Worm (Caenorhabditis elegans): ENCODE results near the gene ceh-34.

The ceh-34 gene

DNA sequence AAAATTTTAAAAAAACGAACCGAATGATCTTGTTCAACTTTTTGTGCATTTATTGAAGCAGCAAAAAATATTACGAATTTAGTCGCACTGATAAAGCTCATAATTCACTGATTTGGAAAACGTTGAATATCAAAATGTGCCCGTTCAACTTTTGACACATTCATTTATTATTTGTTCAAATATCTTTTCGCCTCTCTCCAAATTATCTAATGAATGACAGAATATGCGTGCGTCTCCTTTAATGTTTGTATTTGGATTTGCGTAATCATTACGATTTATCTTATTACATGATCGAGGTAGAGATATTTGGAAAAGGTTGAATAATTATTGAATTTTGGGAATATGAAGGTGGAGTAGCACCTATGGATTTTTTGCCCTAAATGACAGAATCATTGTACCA, 30.1 kb upstream of the ceh-34 start, which contains the start of gene T09D3.3:
Gene T09D3.3 (minus strand): TSS at position 101 of the 400 bp plus-strand sequence.
- TF ChIP-seq flh-1 (GFP tag; optimal IDR thresholded peaks at IDR 0.05) (no peak), nhr-12 (tag; optimal IDR thresholded peaks at IDR 0.05) (no peak), drap-1 (GFP tag; optimal IDR thresholded peaks at IDR 0.05) (no peak)

DNA sequence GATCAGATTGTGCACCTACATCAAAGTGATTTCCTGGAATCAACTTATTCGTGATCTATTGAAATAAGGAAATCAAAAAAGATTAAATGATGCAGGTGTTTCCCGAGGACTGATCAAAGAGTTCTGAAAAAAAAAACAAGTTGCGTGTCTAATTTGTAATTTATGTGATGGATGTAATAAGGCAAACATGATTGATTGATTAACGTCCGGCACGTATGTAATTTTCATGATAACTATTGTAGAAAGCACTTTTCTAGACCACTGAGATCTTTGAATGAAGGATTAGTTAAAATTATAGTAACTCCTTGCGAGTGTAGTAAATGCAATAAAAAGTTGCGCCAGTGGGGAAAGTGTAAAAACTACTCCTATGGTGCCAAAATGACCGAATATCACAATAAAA, 26.0 kb upstream of the ceh-34 start, which contains the start of gene srg-25:
Gene srg-25 (minus strand): TSS at position 101 of the 400 bp plus-strand sequence.
- no peak for TF ChIP-seq ceh-43 (GFP tag; optimal IDR thresholded peaks at IDR 0.05)
- TF ChIP-seq drap-1 (GFP tag; optimal IDR thresholded peaks at IDR 0.05), result no peak
- TF ChIP-seq mep-1 (tag; optimal IDR thresholded peaks at IDR 0.05), result no peak
- TF ChIP-seq ceh-39 (tag; optimal IDR thresholded peaks at IDR 0.05), result no peak

DNA sequence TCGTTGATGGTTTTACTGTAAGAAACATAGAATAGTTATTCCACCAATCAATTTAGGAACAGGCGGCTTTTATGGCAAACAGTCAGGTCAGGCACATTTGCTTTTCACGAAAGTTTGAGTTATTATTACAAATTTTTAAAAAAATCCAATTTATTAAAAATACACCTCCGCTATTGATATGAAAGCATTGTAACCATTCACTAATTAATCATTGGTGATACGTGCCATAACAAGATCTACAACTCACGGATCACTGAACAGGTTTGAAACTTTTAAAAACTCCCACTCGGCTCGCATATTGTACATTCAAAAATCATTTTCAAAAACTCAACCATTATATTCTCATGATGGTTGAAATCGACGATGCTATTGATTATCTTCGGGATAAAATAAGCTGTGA, 20.1 kb upstream of the ceh-34 start, which contains the start of gene srg-27:
Gene srg-27 (plus strand): TSS at position 301 of the 400 bp plus-strand sequence.
- TF ChIP-seq mab-5 (tag; optimal IDR thresholded peaks at IDR 0.05) (no peak), lin-13 (tag; optimal IDR thresholded peaks at IDR 0.05) (no peak), nhr-76 (tag; optimal IDR thresholded peaks at IDR 0.05) (no peak), ces-1 (GFP tag; optimal IDR thresholded peaks at IDR 0.05) (no peak), ceh-39 (tag; optimal IDR thresholded peaks at IDR 0.05) (no peak), unc-120 (tag; optimal IDR thresholded peaks at IDR 0.05; ENCODE audit: poor library complexity, severe bottlenecking) (no peak), elt-3 (tag; optimal IDR thresholded peaks at IDR 0.05) (no peak), hlh-1 (tag; optimal IDR thresholded peaks at IDR 0.05) (no peak)

ce11 chrV:5336884-5337283, 17.5 kb upstream of the ceh-34 start, which contains the start of gene srg-29:
TSS of gene srg-29 (plus strand) at chrV:5337184.
- TF ChIP-seq M03D4.4 (tag; optimal IDR thresholded peaks at IDR 0.05) (no peak), nhr-76 (tag; optimal IDR thresholded peaks at IDR 0.05) (no peak), tbx-8 (GFP tag; optimal IDR thresholded peaks at IDR 0.05) (no peak), flh-1 (GFP tag; optimal IDR thresholded peaks at IDR 0.05) (no peak), snpc-4 (tag; optimal IDR thresholded peaks at IDR 0.05) (no peak), mep-1 (tag; optimal IDR thresholded peaks at IDR 0.05) (no peak), lin-32 (GFP tag; optimal IDR thresholded peaks at IDR 0.05) (no peak), ham-2 (GFP tag; optimal IDR thresholded peaks at IDR 0.05) (no peak), ceh-39 (tag; optimal IDR thresholded peaks at IDR 0.05) (no peak), sptf-1 (tag; optimal IDR thresholded peaks at IDR 0.05) (no peak), pha-4 (tag; optimal IDR thresholded peaks at IDR 0.05) (no peak), cnd-1 (tag; optimal IDR thresholded peaks at IDR 0.05) (no peak), nhr-2 (tag; optimal IDR thresholded peaks at IDR 0.05) (no peak), mab-5 (tag; optimal IDR thresholded peaks at IDR 0.05) (no peak), sem-2 (GFP tag; optimal IDR thresholded peaks at IDR 0.05) (no peak), nhr-237 (tag; optimal IDR thresholded peaks at IDR 0.05) (no peak), lsy-2 (tag; optimal IDR thresholded peaks at IDR 0.05) (no peak)

ce11 chrV:5334588-5334987, 15.2 kb upstream of the ceh-34 start, which contains the start of gene srg-28:
TSS of gene srg-28 (plus strand) at chrV:5334888.
- TF ChIP-seq ztf-11 (tag; optimal IDR thresholded peaks at IDR 0.05), result no peak
- TF ChIP-seq lin-13 (tag; optimal IDR thresholded peaks at IDR 0.05), result no peak
- TF ChIP-seq mls-2 (tag; optimal IDR thresholded peaks at IDR 0.05), result no peak
- no peak for TF ChIP-seq sptf-1 (tag; optimal IDR thresholded peaks at IDR 0.05)
- no peak for TF ChIP-seq tbx-8 (GFP tag; optimal IDR thresholded peaks at IDR 0.05)
- TF ChIP-seq nhr-12 (tag; optimal IDR thresholded peaks at IDR 0.05), result no peak
- TF ChIP-seq pha-4 (tag; optimal IDR thresholded peaks at IDR 0.05), result no peak
- no peak for TF ChIP-seq M03D4.4 (tag; optimal IDR thresholded peaks at IDR 0.05)
- no peak for TF ChIP-seq zip-8 (tag; optimal IDR thresholded peaks at IDR 0.05)
- no peak for TF ChIP-seq ceh-39 (tag; optimal IDR thresholded peaks at IDR 0.05)
- TF ChIP-seq lin-32 (GFP tag; optimal IDR thresholded peaks at IDR 0.05), result no peak
- no peak for TF ChIP-seq cnd-1 (tag; optimal IDR thresholded peaks at IDR 0.05)
- no peak for TF ChIP-seq elt-3 (tag; optimal IDR thresholded peaks at IDR 0.05)
- no peak for TF ChIP-seq nhr-76 (tag; optimal IDR thresholded peaks at IDR 0.05)
- TF ChIP-seq nhr-28 (tag; optimal IDR thresholded peaks at IDR 0.05), result no peak
- no peak for TF ChIP-seq lsy-2 (tag; optimal IDR thresholded peaks at IDR 0.05)
- TF ChIP-seq ces-1 (GFP tag; optimal IDR thresholded peaks at IDR 0.05), result no peak
- no peak for TF ChIP-seq nhr-2 (tag; optimal IDR thresholded peaks at IDR 0.05)
- TF ChIP-seq ham-2 (GFP tag; optimal IDR thresholded peaks at IDR 0.05), result no peak

DNA sequence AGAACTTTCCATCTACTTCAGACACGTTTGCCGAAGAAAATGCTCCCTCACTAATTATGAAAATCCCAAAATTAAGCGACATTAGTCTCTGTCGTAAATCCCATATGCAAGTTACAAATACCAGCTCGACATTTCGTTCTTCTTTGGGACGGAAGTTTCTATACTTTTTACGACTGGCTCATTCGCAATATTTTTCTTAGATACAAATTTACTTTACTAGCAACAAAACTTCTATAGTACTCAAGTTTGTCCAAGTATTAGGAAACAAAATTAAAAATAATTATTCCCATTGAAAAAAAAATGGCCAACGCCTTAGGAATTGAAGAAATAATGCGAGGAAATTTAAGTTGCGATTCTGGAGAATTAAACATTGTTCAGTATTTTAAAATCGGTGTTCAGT, 11.6 kb upstream of the ceh-34 start, which contains the start of gene srg-26:
Gene srg-26 (plus strand): TSS at position 301 of the 400 bp plus-strand sequence.
- no peak for TF ChIP-seq zip-8 (tag; optimal IDR thresholded peaks at IDR 0.05)

Measured in whole organism, mixed stage, embryonic.